Worm (Caenorhabditis elegans) whole organism, L4/young adult: ENCODE data around the gene pat-2.

ENCODE experiments used
- W03F9.2 ChIP-seq: fragments of 150-350 bp; optimal IDR thresholded peaks from 2 replicates; lab custom pipeline; 2014; ENCODE audit warnings: missing biosample characterization, missing genetic modification characterization
- him-1 ChIP-seq: sonication (generic microtip); optimal IDR thresholded peaks from 2 replicates; lab custom pipeline; 2016; ENCODE audit warnings: missing genotype, missing genetic modification reagents, missing genetic modification characterization, missing compliant biosample characterization

ce11 chrIII:8782744-8783143, 36.0 kb upstream of the pat-2 start:
- no peak for TF ChIP-seq him-1 (tag; lab: Kevin White, UChicago)
- no peak for TF ChIP-seq W03F9.2 (tag; lab: Kevin White, UChicago)
